Worm (Caenorhabditis elegans) whole organism, L1 larva: ENCODE measurements around the gene rgs-7.

Experiments
- C16A3.4 ChIP-seq: fragments of 150-350 bp; optimal IDR thresholded peaks from 2 replicates; lab custom pipeline; 2014; ENCODE audit warnings: missing biosample characterization, missing genetic modification characterization
- C34B4.2 ChIP-seq: sonication (generic microtip); optimal IDR thresholded peaks from 2 replicates; lab custom pipeline; 2017; ENCODE audit warnings: mild to moderate bottlenecking, missing genetic modification characterization, missing compliant biosample characterization
- F16B12.6 ChIP-seq: fragments of 150-350 bp; optimal IDR thresholded peaks from 2 replicates; lab custom pipeline; 2014; ENCODE audit warnings: missing biosample characterization, missing genetic modification characterization
- Y116A8C.19 ChIP-seq: sonication (generic microtip); optimal IDR thresholded peaks from 2 replicates; lab custom pipeline; 2016; ENCODE audit warnings: missing compliant biosample characterization, missing genetic modification characterization, borderline replicate concordance
- aha-1 ChIP-seq: fragments of 150-350 bp; optimal IDR thresholded peaks from 2 replicates; lab custom pipeline; 2014; ENCODE audit warnings: missing biosample characterization, missing genetic modification characterization
- alr-1 ChIP-seq: fragments of 200-800 bp; sonication (Bioruptor generic); optimal IDR thresholded peaks from 2 replicates; lab custom pipeline; 2018; ENCODE audit warnings: borderline replicate concordance, mild to moderate bottlenecking, missing genetic modification characterization, missing compliant biosample characterization
- ama-1 ChIP-seq: fragments of 150-350 bp; optimal IDR thresholded peaks from 2 replicates; lab custom pipeline; 2014
- blmp-1 ChIP-seq: fragments of 150-350 bp; optimal IDR thresholded peaks from 2 replicates; lab custom pipeline; 2014; ENCODE audit warnings: missing biosample characterization, missing genetic modification characterization
- ceh-8 ChIP-seq: fragments of 200-800 bp; sonication (Bioruptor generic); optimal IDR thresholded peaks from 2 replicates; lab custom pipeline; 2018; ENCODE audit warnings: mild to moderate bottlenecking, missing genetic modification characterization, moderate library complexity, missing compliant biosample characterization
- ceh-82 ChIP-seq, 3 experiments: fragments of 150-350 bp in 1 of 3; sonication (generic microtip) in 2 of 3; optimal IDR thresholded peaks; 2 replicates each; lab custom pipeline; 2014 to 2017; ENCODE audit warnings: missing biosample characterization in 3 of 3, missing genetic modification characterization in 3 of 3
- ceh-88 ChIP-seq: fragments of 200-800 bp; sonication (Bioruptor generic); IDR thresholded peaks from 2 replicates; pipeline ENCODE4 v1.3.6; 2022; ENCODE audit warnings: missing genetic modification characterization, missing compliant biosample characterization
- ceh-90 ChIP-seq: sonication (generic microtip); optimal IDR thresholded peaks from 2 replicates; lab custom pipeline; 2016; ENCODE audit warnings: missing genetic modification characterization, missing compliant biosample characterization
- ces-1 ChIP-seq: fragments of 150-350 bp; optimal IDR thresholded peaks from 2 replicates; lab custom pipeline; 2014; ENCODE audit warnings: missing biosample characterization, missing genetic modification reagents, missing genetic modification characterization
- dpl-1 ChIP-seq, 3 experiments: fragments of 150-350 bp in 2 of 3; sonication (generic microtip) in 1 of 3; optimal IDR thresholded peaks; 2 replicates each; lab custom pipeline; 2014 to 2017; ENCODE audit warnings: missing biosample characterization in 3 of 3, missing genetic modification characterization in 3 of 3, missing genetic modification reagents in 3 of 3
- efl-1 ChIP-seq, 4 experiments: fragments of 150-350 bp; optimal IDR thresholded peaks in 3 of 4; peaks in 1 of 4; 1 replicate in 1 of 4; 2 replicates in 3 of 4; lab custom pipeline; 2014; ENCODE audit warnings: missing biosample characterization in 2 of 4, missing genetic modification characterization in 2 of 4, missing genetic modification reagents in 2 of 4
- egl-13 ChIP-seq: sonication (generic microtip); optimal IDR thresholded peaks from 2 replicates; lab custom pipeline; 2016; ENCODE audit warnings: missing genotype, missing genetic modification reagents, missing genetic modification characterization, missing compliant biosample characterization
- fkh-4 ChIP-seq: sonication (generic microtip); optimal IDR thresholded peaks from 2 replicates; lab custom pipeline; 2016; ENCODE audit warnings: missing compliant biosample characterization, missing genetic modification characterization, borderline replicate concordance
- fkh-8 ChIP-seq: sonication (generic microtip); optimal IDR thresholded peaks from 2 replicates; lab custom pipeline; 2016; ENCODE audit warnings: mild to moderate bottlenecking, missing genetic modification characterization, missing compliant biosample characterization
- fos-1 ChIP-seq: fragments of 150-350 bp; optimal IDR thresholded peaks from 2 replicates; lab custom pipeline; 2014; ENCODE audit warnings: missing biosample characterization, missing genetic modification characterization
- grh-1 ChIP-seq: fragments of 200-800 bp; sonication (Bioruptor generic); IDR thresholded peaks from 2 replicates; pipeline ENCODE4 v1.3.6; 2022; ENCODE audit warnings: missing genetic modification reagents, missing genetic modification characterization, missing compliant biosample characterization
- hlh-4 ChIP-seq: sonication (generic microtip); optimal IDR thresholded peaks from 2 replicates; lab custom pipeline; 2016; ENCODE audit warnings: mild to moderate bottlenecking, missing genetic modification characterization, missing compliant biosample characterization
- hpl-2 ChIP-seq: fragments of 150-350 bp; optimal IDR thresholded peaks from 2 replicates; lab custom pipeline; 2014; ENCODE audit warnings: missing biosample characterization, missing genetic modification reagents, missing genetic modification characterization
- irx-1 ChIP-seq: sonication (generic microtip); optimal IDR thresholded peaks from 2 replicates; lab custom pipeline; 2016; ENCODE audit warnings: missing genetic modification characterization, missing compliant biosample characterization
- lin-14 ChIP-seq: fragments of 200-800 bp; sonication (Bioruptor generic); optimal IDR thresholded peaks from 2 replicates; lab custom pipeline; 2018; ENCODE audit warnings: mild to moderate bottlenecking, missing genetic modification characterization, moderate library complexity, missing compliant biosample characterization
- lin-15B ChIP-seq: fragments of 150-350 bp; sonication (generic microtip); optimal IDR thresholded peaks from 3 replicates; lab custom pipeline; 2014; ENCODE audit warnings: missing biosample characterization, missing genetic modification characterization
- lin-35 ChIP-seq, 2 experiments: fragments of 150-350 bp; optimal IDR thresholded peaks; 2 replicates each; lab custom pipeline; 2014; ENCODE audit warnings: missing biosample characterization in 2 of 2, missing genetic modification characterization in 2 of 2, missing genetic modification reagents in 2 of 2
- lin-39 ChIP-seq: fragments of 150-350 bp; optimal IDR thresholded peaks from 2 replicates; lab custom pipeline; 2014; ENCODE audit warnings: missing biosample characterization, missing genetic modification reagents, missing genetic modification characterization
- lir-3 ChIP-seq: sonication (generic microtip); optimal IDR thresholded peaks from 2 replicates; lab custom pipeline; 2016; ENCODE audit warnings: mild to moderate bottlenecking, missing genetic modification characterization, moderate library complexity, missing compliant biosample characterization; ENCODE audit not compliant: poor library complexity
- mdl-1 ChIP-seq, 2 experiments: fragments of 150-350 bp; optimal IDR thresholded peaks; 2 replicates each; lab custom pipeline; 2014 to 2017; ENCODE audit warnings: missing biosample characterization in 2 of 2, missing genetic modification characterization in 2 of 2, inconsistent platforms in 1 of 2
- nhr-11 ChIP-seq: fragments of 150-350 bp; optimal IDR thresholded peaks from 2 replicates; lab custom pipeline; 2014; ENCODE audit warnings: missing biosample characterization, missing genetic modification characterization
- nhr-19 ChIP-seq: fragments of 200-800 bp; sonication (Bioruptor generic); conservative IDR thresholded peaks from 2 replicates; pipeline ENCODE4 v1.3.6; 2022; ENCODE audit warnings: missing genetic modification characterization, missing compliant biosample characterization
- nhr-237 ChIP-seq: fragments of 150-350 bp; optimal IDR thresholded peaks from 2 replicates; lab custom pipeline; 2014; ENCODE audit warnings: missing biosample characterization, missing genetic modification characterization
- nhr-28 ChIP-seq: fragments of 150-350 bp; optimal IDR thresholded peaks from 2 replicates; lab custom pipeline; 2014; ENCODE audit warnings: missing biosample characterization, missing genetic modification characterization
- nhr-76 ChIP-seq: sonication (generic microtip); optimal IDR thresholded peaks from 2 replicates; lab custom pipeline; 2017; ENCODE audit warnings: missing biosample characterization, missing genetic modification characterization
- nhr-84 ChIP-seq: sonication (generic microtip); optimal IDR thresholded peaks from 2 replicates; lab custom pipeline; 2017; ENCODE audit warnings: missing biosample characterization, missing genetic modification characterization
- nhr-85 ChIP-seq: sonication (generic microtip); peaks from one replicate; lab custom pipeline; 2016; ENCODE audit warnings: missing genetic modification characterization, inconsistent platforms, missing compliant biosample characterization
- nhr-90 ChIP-seq: sonication (generic microtip); optimal IDR thresholded peaks from 2 replicates; lab custom pipeline; 2016; ENCODE audit warnings: mild to moderate bottlenecking, missing genetic modification characterization, missing compliant biosample characterization; ENCODE audit not compliant: poor library complexity
- pag-3 ChIP-seq: sonication (generic microtip); optimal IDR thresholded peaks from 2 replicates; lab custom pipeline; 2017; ENCODE audit warnings: missing genetic modification characterization, mild to moderate bottlenecking, missing compliant biosample characterization, antibody characterized with exemption, borderline replicate concordance; ENCODE audit not compliant: insufficient read depth
- pax-3 ChIP-seq: fragments of 200-800 bp; sonication (Bioruptor generic); optimal IDR thresholded peaks from 2 replicates; lab custom pipeline; 2018; ENCODE audit warnings: mild to moderate bottlenecking, missing genetic modification characterization, moderate library complexity, missing compliant biosample characterization
- pqm-1 ChIP-seq: sonication (generic microtip); optimal IDR thresholded peaks from 3 replicates; lab custom pipeline; 2017; ENCODE audit warnings: missing biosample characterization, missing genetic modification characterization
- rnt-1 ChIP-seq: sonication (generic microtip); optimal IDR thresholded peaks from 2 replicates; lab custom pipeline; 2016; ENCODE audit warnings: mild to moderate bottlenecking, missing genetic modification characterization, moderate library complexity, missing compliant biosample characterization
- skn-1 ChIP-seq: fragments of 150-350 bp; optimal IDR thresholded peaks from 2 replicates; lab custom pipeline; 2014; ENCODE audit warnings: missing biosample characterization, missing genetic modification characterization
- snpc-4 ChIP-seq: fragments of 150-350 bp; optimal IDR thresholded peaks from 2 replicates; lab custom pipeline; 2014; ENCODE audit warnings: missing biosample characterization, missing genetic modification characterization
- snu-23 ChIP-seq: sonication (generic microtip); optimal IDR thresholded peaks from 2 replicates; lab custom pipeline; 2016; ENCODE audit warnings: missing genetic modification characterization, missing compliant biosample characterization
- sox-4 ChIP-seq: sonication (generic microtip); optimal IDR thresholded peaks from 2 replicates; lab custom pipeline; 2016; ENCODE audit warnings: missing genetic modification characterization, missing compliant biosample characterization
- sptf-1 ChIP-seq: fragments of 150-350 bp; optimal IDR thresholded peaks from 2 replicates; lab custom pipeline; 2014; ENCODE audit warnings: missing biosample characterization, missing genetic modification characterization
- swsn-7 ChIP-seq: sonication (generic microtip); optimal IDR thresholded peaks from 2 replicates; lab custom pipeline; 2016; ENCODE audit warnings: missing genetic modification characterization, missing compliant biosample characterization
- tbx-2 ChIP-seq: sonication (generic microtip); optimal IDR thresholded peaks from 2 replicates; lab custom pipeline; 2016; ENCODE audit warnings: missing genetic modification characterization, missing compliant biosample characterization
- tlp-1 ChIP-seq: fragments of 150-350 bp; optimal IDR thresholded peaks from 2 replicates; lab custom pipeline; 2014; ENCODE audit warnings: missing biosample characterization, missing genetic modification characterization
- unc-130 ChIP-seq: fragments of 150-350 bp; optimal IDR thresholded peaks from 2 replicates; lab custom pipeline; 2017; ENCODE audit warnings: missing biosample characterization, missing genetic modification characterization, inconsistent platforms
- vab-15 ChIP-seq: sonication (generic microtip); optimal IDR thresholded peaks from 2 replicates; lab custom pipeline; 2017; ENCODE audit warnings: missing genotype, mild to moderate bottlenecking, missing genetic modification characterization, missing compliant biosample characterization
- xbp-1 ChIP-seq: sonication (generic microtip); optimal IDR thresholded peaks from 2 replicates; lab custom pipeline; 2016; ENCODE audit warnings: missing genetic modification characterization, missing compliant biosample characterization
- zag-1 ChIP-seq: fragments of 150-350 bp; optimal IDR thresholded peaks from 2 replicates; lab custom pipeline; 2014; ENCODE audit warnings: missing biosample characterization, missing genetic modification characterization

The rgs-7 gene

ce11 chrX:3540861-3541260, 1.5 kb upstream of the rgs-7 start (continued):
- TF ChIP-seq xbp-1 (no peak), F16B12.6 (no peak), lin-15B (no peak), nhr-90 (peak; percentile 15), lin-35 (GFP tag; optimal IDR thresholded peaks at IDR 0.05; lab: Kevin White, UChicago) (peak; percentile 40 to 53), grh-1 (GFP tag; lab: Robert Waterston, UW) (no peak), irx-1 (tag; lab: Kevin White, UChicago) (no peak), hlh-4 (tag; lab: Kevin White, UChicago) (no peak), lin-39 (no peak), blmp-1 (peak; percentile 64), skn-1 (tag; lab: Kevin White, UChicago) (no peak), egl-13 (no peak), ceh-88 (GFP tag; lab: Robert Waterston, UW) (no peak), nhr-28 (no peak), nhr-76 (tag; lab: Kevin White, UChicago) (no peak), efl-1 (optimal IDR thresholded peaks at IDR 0.05; lab: Kevin White, UChicago) (peak in 1 of 2 experiments; percentile 59), efl-1 (GFP tag; optimal IDR thresholded peaks at IDR 0.05 in 1 of 2; lab: Kevin White, UChicago) (peak in 1 of 2 experiments; percentile 49), ces-1 (no peak), nhr-19 (GFP tag; lab: Robert Waterston, UW) (0 out of 2 replicates have a peak, but pooled peaks have one; percentile 3), sox-4 (tag; lab: Kevin White, UChicago) (no peak), nhr-84 (tag; lab: Kevin White, UChicago) (no peak), nhr-85 (peak; percentile 61), mdl-1 (tag; optimal IDR thresholded peaks at IDR 0.05; lab: Kevin White, UChicago) (peak in 1 of 2 experiments; percentile 19), ceh-90 (tag; lab: Kevin White, UChicago) (no peak), swsn-7 (tag; lab: Kevin White, UChicago) (peak; percentile 1), zag-1 (no peak), pag-3 (tag; lab: Kevin White, UChicago) (no peak), dpl-1 (GFP tag; optimal IDR thresholded peaks at IDR 0.05; lab: Kevin White, UChicago) (peak; percentile 17 to 48 (median 31)), unc-130 (no peak), ceh-8 (no peak), fkh-4 (no peak), C34B4.2 (no peak), tlp-1 (tag; lab: Kevin White, UChicago) (no peak), fkh-8 (tag; lab: Kevin White, UChicago) (no peak), nhr-11 (tag; lab: Kevin White, UChicago) (no peak), vab-15 (tag; lab: Kevin White, UChicago) (no peak), aha-1 (tag; lab: Kevin White, UChicago) (no peak), lin-14 (GFP tag; lab: Kevin White, UChicago) (peak; percentile 79), rnt-1 (tag; lab: Kevin White, UChicago) (peak; percentile 38), pqm-1 (tag; lab: Kevin White, UChicago) (no peak), snpc-4 (tag; lab: Kevin White, UChicago) (no peak), tbx-2 (tag; lab: Kevin White, UChicago) (peak; percentile 12), alr-1 (no peak), sptf-1 (no peak), ama-1 (peak; percentile 56), Y116A8C.19 (tag; lab: Kevin White, UChicago) (no peak), fos-1 (no peak), C16A3.4 (peak; percentile 29), ceh-82 (tag; optimal IDR thresholded peaks at IDR 0.05; lab: Kevin White, UChicago) (peak in 1 of 3 experiments; percentile 2), pax-3 (tag; lab: Kevin White, UChicago) (no peak), lir-3 (tag; lab: Kevin White, UChicago) (no peak), nhr-237 (no peak), hpl-2 (no peak), snu-23 (GFP tag; lab: Kevin White, UChicago) (peak; percentile 39)
